Worm (Caenorhabditis elegans) whole organism, midembryonic: ENCODE measurements around the gene ttr-41.

Source experiments
- klf-2 ChIP-seq: fragments of 200-800 bp; sonication (Bioruptor generic); conservative IDR thresholded peaks from 2 replicates; pipeline ENCODE4 v1.3.6; 2022; ENCODE audit warnings: missing genetic modification reagents, missing genetic modification characterization, missing compliant biosample characterization
- med-1 ChIP-seq: sonication (generic microtip); optimal IDR thresholded peaks from 2 replicates; lab custom pipeline; 2017; ENCODE audit warnings: missing genetic modification characterization, mild to moderate bottlenecking, missing compliant biosample characterization, antibody characterized with exemption, missing genetic modification reagents; ENCODE audit not compliant: insufficient read depth
- ztf-23 ChIP-seq: fragments of 200-800 bp; sonication (Bioruptor generic); IDR thresholded peaks from 2 replicates; pipeline ENCODE4 v1.3.6; 2022; ENCODE audit warnings: missing genetic modification reagents, missing genetic modification characterization, missing compliant biosample characterization

DNA sequence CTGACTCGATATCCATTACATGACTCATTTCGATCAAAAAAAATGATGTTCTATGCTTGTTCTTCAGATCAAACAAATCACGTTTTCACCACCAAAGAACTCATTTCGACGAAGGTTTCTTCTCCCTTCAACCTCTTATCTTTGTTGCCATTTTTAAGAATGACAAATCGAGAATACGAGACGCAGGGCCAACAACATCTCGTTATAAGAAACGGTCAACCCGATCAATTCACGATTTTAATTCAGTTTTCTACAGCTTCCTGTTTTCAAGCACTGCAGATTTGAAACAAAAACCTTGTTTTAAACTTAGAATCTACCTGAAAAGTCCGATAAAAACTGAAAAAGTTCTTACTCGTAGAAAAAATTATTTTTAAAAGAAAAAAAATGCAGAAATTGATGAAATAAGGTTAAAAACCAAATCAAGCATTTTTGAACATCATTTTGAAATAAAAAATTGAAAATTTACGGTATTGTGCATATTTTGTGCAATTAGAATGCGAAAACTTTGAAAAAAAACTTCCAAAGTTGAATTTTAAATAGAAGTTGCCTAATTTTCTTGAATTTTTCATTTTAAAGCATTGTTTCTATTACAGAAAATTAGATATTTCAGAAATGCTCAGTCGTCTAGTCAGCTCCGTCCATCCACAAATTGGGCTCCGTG, 14.0 kb upstream of the ttr-41 start, which contains the start of gene acs-11:
- TF ChIP-seq ztf-23 (GFP tag; lab: Robert Waterston, UW) (no peak), med-1 (GFP tag; lab: Kevin White, UChicago) (no peak), klf-2 (GFP tag; lab: Robert Waterston, UW) (no peak)
